Worm (Caenorhabditis elegans): ENCODE measurements around the gene agxt-1.

Gene agxt-1

ce11 chrII:8854874-8855273, 9.5 kb downstream of the agxt-1 start:
- TF ChIP-seq tbp1 (GFP tag; optimal IDR thresholded peaks at IDR 0.05) (no peak), F37B4.10 (GFP tag; IDR thresholded peaks at IDR 0.05) (no peak)

DNA sequence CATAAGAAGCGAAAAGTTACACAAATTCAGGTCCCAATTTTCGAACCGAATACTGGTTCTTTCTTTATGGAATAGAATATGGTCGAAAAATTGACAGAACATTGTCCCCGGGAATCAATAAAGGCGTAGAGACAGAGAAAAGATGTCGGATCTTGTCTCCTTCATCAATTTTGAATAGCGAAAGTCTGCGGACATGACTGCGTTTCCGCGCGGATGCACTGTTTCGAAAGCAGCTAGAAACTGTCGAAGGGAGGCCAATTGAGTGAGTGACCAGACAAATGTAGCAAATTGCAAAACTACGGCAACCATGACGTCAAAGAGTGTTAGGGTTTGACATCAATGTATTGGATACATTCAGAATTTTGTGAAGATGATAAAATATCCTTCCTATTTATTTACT, 11.1 kb downstream of the agxt-1 start:
- TF ChIP-seq ceh-79 (tag; optimal IDR thresholded peaks at IDR 0.05) (no peak), Y79H2A.3 (GFP tag; conservative IDR thresholded peaks at IDR 0.05) (no peak), ceh-91 (GFP tag; IDR thresholded peaks at IDR 0.05) (no peak), snpc-1.1 (tag; optimal IDR thresholded peaks at IDR 0.05; ENCODE audit: insufficient read depth) (no peak), fkh-3 (tag; optimal IDR thresholded peaks at IDR 0.05) (no peak), B0019.2 (GFP tag; conservative IDR thresholded peaks at IDR 0.05) (no peak), F10E7.11 (tag; optimal IDR thresholded peaks at IDR 0.05) (no peak), let-607 (tag; optimal IDR thresholded peaks at IDR 0.05) (no peak), rec-8 (tag; optimal IDR thresholded peaks at IDR 0.05) (no peak), hsf-1 (GFP tag; IDR thresholded peaks at IDR 0.05) (no peak), ceh-40 (GFP tag; IDR thresholded peaks at IDR 0.05) (no peak), zfh-2 (GFP tag; conservative IDR thresholded peaks at IDR 0.05) (no peak), aptf-3 (GFP tag; IDR thresholded peaks at IDR 0.05) (no peak), efl-1 (GFP tag; optimal IDR thresholded peaks at IDR 0.05) (no peak), snpc-4 (GFP tag; optimal IDR thresholded peaks at IDR 0.05) (no peak), snpc-4 (tag; optimal IDR thresholded peaks at IDR 0.05) (no peak), ZK185.1 (tag; optimal IDR thresholded peaks at IDR 0.05; ENCODE audit: poor library complexity, severe bottlenecking) (no peak), T26A5.8 (tag; optimal IDR thresholded peaks at IDR 0.05) (no peak)

- TF ChIP-seq Y56A3A.18 (GFP tag; IDR thresholded peaks at IDR 0.05) (no peak), snpc-3.4 (tag; optimal IDR thresholded peaks at IDR 0.05) (no peak), ets-4 (GFP tag; optimal IDR thresholded peaks at IDR 0.05) (no peak), ztf-28 (GFP tag; IDR thresholded peaks at IDR 0.05) (no peak), nhr-27 (tag; optimal IDR thresholded peaks at IDR 0.05) (no peak), ZK185.1 (tag; optimal IDR thresholded peaks at IDR 0.05; ENCODE audit: poor library complexity, severe bottlenecking) (no peak), ama-1 (optimal IDR thresholded peaks at IDR 0.05) (no peak), ama-1 (GFP tag; optimal IDR thresholded peaks at IDR 0.05) (no peak), akir-1 (GFP tag; optimal IDR thresholded peaks at IDR 0.05) (no peak), K11D2.4 (GFP tag; IDR thresholded peaks at IDR 0.05) (no peak), ztf-18 (tag; optimal IDR thresholded peaks at IDR 0.05) (no peak), repo-1 (tag; optimal IDR thresholded peaks at IDR 0.05) (no peak), rec-8 (tag; optimal IDR thresholded peaks at IDR 0.05) (no peak), let-526 (GFP tag; IDR thresholded peaks at IDR 0.05) (no peak), F33H1.4 (GFP tag; IDR thresholded peaks at IDR 0.05) (no peak), F57C9.4 (tag; optimal IDR thresholded peaks at IDR 0.05) (no peak), mes-4 (tag; optimal IDR thresholded peaks at IDR 0.05) (no peak), hmg-1.2 (GFP tag; IDR thresholded peaks at IDR 0.05) (no peak), cebp-2 (GFP tag; IDR thresholded peaks at IDR 0.05) (no peak), ztf-22 (GFP tag; optimal IDR thresholded peaks at IDR 0.05) (no peak)
Observed at ce11 chrII:8857074-8857473, 11.7 kb downstream of the agxt-1 start.

All from whole organism, young adult.